Fruit fly (Drosophila melanogaster) whole organism, prepupa: Measurements from ENCODE around the gene Pif1.

Experiments used
- CG3919 ChIP-seq: fragments of 200-800 bp; sonication (Bioruptor generic); optimal IDR thresholded peaks from 3 replicates; lab custom pipeline; 2016; ENCODE audit warnings: missing biosample characterization, missing genetic modification characterization
- Gug ChIP-seq: fragments of 200-800 bp; sonication (Bioruptor generic); IDR thresholded peaks from 2 replicates; pipeline ENCODE4 v1.3.6; 2022; ENCODE audit warnings: missing biosample characterization, missing genetic modification characterization
- Hr39 ChIP-seq: fragments of 200-800 bp; sonication (Bioruptor generic); optimal IDR thresholded peaks from 2 replicates; lab custom pipeline; 2016; ENCODE audit warnings: missing biosample characterization, missing genetic modification characterization
- Lpt ChIP-seq: fragments of 200-800 bp; sonication (Bioruptor generic); optimal IDR thresholded peaks from 3 replicates; lab custom pipeline; 2016; ENCODE audit warnings: missing biosample characterization, missing genetic modification characterization
- achi ChIP-seq: fragments of 200-800 bp; sonication (Bioruptor generic); optimal IDR thresholded peaks from 3 replicates; lab custom pipeline; 2016; ENCODE audit warnings: missing biosample characterization, missing genetic modification characterization
- fd59A ChIP-seq: fragments of 200-800 bp; sonication (Bioruptor generic); optimal IDR thresholded peaks from 2 replicates; lab custom pipeline; 2017; ENCODE audit warnings: missing biosample characterization, mild to moderate bottlenecking, missing genetic modification characterization, missing genetic modification reagents
- lz ChIP-seq: fragments of 200-800 bp; sonication (Bioruptor generic); optimal IDR thresholded peaks from 3 replicates; lab custom pipeline; 2016; ENCODE audit warnings: missing biosample characterization, missing genetic modification characterization
- net ChIP-seq: fragments of 200-800 bp; sonication (Bioruptor generic); optimal IDR thresholded peaks from 3 replicates; lab custom pipeline; 2016; ENCODE audit warnings: missing biosample characterization, missing genetic modification characterization

DNA sequence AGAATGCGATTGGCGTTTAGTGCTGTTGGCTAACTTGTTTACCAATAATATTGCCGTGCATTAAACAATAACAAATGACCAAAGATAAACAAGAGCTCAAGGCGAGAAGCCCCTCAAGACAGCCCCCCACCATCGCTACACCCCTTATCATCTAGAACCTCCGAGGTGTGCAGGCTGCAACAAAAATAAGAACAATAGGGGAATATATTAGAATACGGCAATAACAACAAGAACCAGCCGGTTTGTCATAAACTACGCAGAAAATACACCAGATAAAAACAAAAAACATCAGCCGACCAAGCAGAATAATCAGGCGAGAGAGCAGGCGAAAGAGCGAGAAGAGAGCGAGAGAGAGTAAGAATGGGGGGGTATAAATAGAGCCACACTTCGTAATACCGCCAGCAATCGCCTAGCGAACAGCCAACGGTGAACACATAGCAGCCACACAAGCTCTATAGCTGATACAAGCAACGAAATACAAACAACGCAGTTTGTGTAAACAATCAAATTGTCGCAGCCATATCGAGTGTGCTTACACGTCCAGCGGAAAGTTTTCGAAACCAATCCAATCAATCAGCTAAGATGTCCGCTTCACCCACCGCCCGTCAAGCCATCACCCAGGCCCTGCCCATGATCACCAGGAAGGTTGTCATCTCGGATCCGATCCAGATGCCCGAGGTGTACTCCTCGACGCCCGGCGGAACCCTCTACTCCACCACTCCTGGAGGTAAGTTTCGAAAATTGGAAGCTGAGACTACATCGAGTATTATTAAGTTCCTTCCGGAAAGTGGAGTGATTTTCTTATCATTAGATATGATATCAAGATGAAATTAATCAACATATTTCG, 8.5 kb upstream of the Pif1 start, which contains the start of gene Thor:
- TF ChIP-seq CG3919 (GFP tag; lab: Kevin White, UChicago) (peak; percentile 49), Hr39 (GFP tag; lab: Kevin White, UChicago) (no peak), achi (GFP tag; lab: Kevin White, UChicago) (no peak), Gug (GFP tag; lab: Robert Waterston, UW) (no peak), net (peak; percentile 45), fd59A (GFP tag; lab: Kevin White, UChicago) (no peak), Lpt (no peak), lz (GFP tag; lab: Kevin White, UChicago) (no peak)
